Fruit fly (Drosophila melanogaster): ENCODE data around the gene U2af38.

The U2af38 gene

DNA sequence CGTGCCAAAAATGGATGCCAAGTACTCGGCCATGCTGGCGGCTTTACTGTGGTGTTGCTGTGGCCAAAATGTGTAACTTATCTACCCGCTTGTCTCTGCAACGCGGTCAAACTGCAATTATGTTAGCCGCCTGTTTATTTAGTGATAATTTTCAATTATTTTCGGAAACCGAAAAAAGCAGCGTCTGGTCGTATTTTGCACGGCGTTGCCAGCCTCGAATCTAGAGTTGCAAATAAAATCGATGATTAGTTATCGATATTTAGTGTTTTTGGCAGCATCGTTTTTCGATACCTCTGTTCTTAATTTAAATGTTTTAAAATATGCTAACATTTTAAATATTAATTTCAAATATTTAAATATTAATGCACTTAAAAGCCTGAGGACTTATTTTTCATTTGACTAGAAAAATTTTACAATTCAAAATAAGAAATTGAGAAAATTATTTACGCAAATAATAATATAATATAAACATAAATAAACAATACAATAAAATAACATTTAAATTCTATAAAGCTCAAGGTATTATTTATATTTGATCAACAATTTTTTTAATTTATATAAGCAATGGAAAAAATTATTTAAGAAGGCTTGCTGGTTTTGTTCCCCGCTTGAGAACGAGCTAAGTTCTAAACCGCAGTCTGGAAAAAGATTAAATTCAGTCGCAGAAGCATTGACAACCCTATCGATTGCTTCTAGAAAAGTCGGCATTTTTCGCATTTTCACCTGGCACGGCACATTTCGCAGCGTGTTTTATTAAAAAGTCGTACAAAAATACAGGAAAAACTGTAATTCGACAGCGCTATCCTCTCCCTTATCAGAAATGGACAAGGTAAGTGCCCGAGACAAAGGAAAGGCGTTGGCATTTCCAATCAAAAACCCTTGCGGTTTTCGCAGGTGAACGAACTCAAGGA is at the start of gene U2af38, which contains the start of gene Stip1 (continued):
- TF ChIP-seq Scr (GFP tag; IDR thresholded peaks at IDR 0.05; ENCODE audit: partially characterized antibody) (peak; percentile 72), CG6813 (GFP tag; optimal IDR thresholded peaks at IDR 0.05) (no peak), CG1832 (GFP tag; optimal IDR thresholded peaks at IDR 0.05) (no peak), CHES-1-like (GFP tag; optimal IDR thresholded peaks at IDR 0.05) (no peak), CG17186 (GFP tag; optimal IDR thresholded peaks at IDR 0.05) (no peak), ato (GFP tag; IDR thresholded peaks at IDR 0.05; ENCODE audit: partially characterized antibody) (no peak), CG3847 (GFP tag; IDR thresholded peaks at IDR 0.05) (peak; percentile 55), lola (GFP tag; optimal IDR thresholded peaks at IDR 0.05) (peak in 1 of 3 experiments; percentile 12), vnd (GFP tag; IDR thresholded peaks at IDR 0.05; ENCODE audit: partially characterized antibody) (peak; percentile 58; the same call in 1 of the 3 replicates), dmrt99B (tag; optimal IDR thresholded peaks at IDR 0.05) (no peak), en (GFP tag; optimal IDR thresholded peaks at IDR 0.05) (no peak), CG10431 (GFP tag; optimal IDR thresholded peaks at IDR 0.05) (no peak), Dp (GFP tag; optimal IDR thresholded peaks at IDR 0.05) (peak; percentile 34), disco-r (GFP tag; optimal IDR thresholded peaks at IDR 0.05) (no peak), CG10267 (tag; optimal IDR thresholded peaks at IDR 0.05) (peak; percentile 85), BEAF-32 (GFP tag; optimal IDR thresholded peaks at IDR 0.05) (peak; percentile 69), ash1 (GFP tag; optimal IDR thresholded peaks at IDR 0.05) (no peak), pnt (GFP tag; optimal IDR thresholded peaks at IDR 0.05) (no peak), tll (GFP tag; optimal IDR thresholded peaks at IDR 0.05) (no peak), Atf-2 (GFP tag; optimal IDR thresholded peaks at IDR 0.05) (no peak), slou (GFP tag; optimal IDR thresholded peaks at IDR 0.05) (no peak), mirr (GFP tag; optimal IDR thresholded peaks at IDR 0.05) (no peak), CG12391 (tag; optimal IDR thresholded peaks at IDR 0.05) (peak; percentile 64), Hmr (GFP tag; optimal IDR thresholded peaks at IDR 0.05) (no peak), nmo (GFP tag; optimal IDR thresholded peaks at IDR 0.05) (peak; percentile 36), NfI (GFP tag; optimal IDR thresholded peaks at IDR 0.05) (no peak), bigmax (GFP tag; optimal IDR thresholded peaks at IDR 0.05) (peak; percentile 55), nau (GFP tag; optimal IDR thresholded peaks at IDR 0.05) (no peak), CG11560 (tag; IDR thresholded peaks at IDR 0.05) (no peak), CG2129 (GFP tag; IDR thresholded peaks at IDR 0.05; ENCODE audit: partially characterized antibody) (peak; percentile 41; the same call in 1 of the 2 replicates), CG9932 (GFP tag; IDR thresholded peaks at IDR 0.05) (peak; percentile 60), CG11723 (GFP tag; optimal IDR thresholded peaks at IDR 0.05) (no peak), CG3995 (GFP tag; optimal IDR thresholded peaks at IDR 0.05) (no peak), odd (GFP tag; optimal IDR thresholded peaks at IDR 0.05) (no peak), CG9797 (GFP tag; optimal IDR thresholded peaks at IDR 0.05) (peak; percentile 38), danr (GFP tag; IDR thresholded peaks at IDR 0.05) (no peak), CG9817 (tag; optimal IDR thresholded peaks at IDR 0.05) (peak; percentile 10), unc-4 (GFP tag; IDR thresholded peaks at IDR 0.05; ENCODE audit: partially characterized antibody) (peak; percentile 76), Antp (GFP tag; optimal IDR thresholded peaks at IDR 0.05) (peak; percentile 26), jing (GFP tag; optimal IDR thresholded peaks at IDR 0.05) (no peak), Sox102F (GFP tag; optimal IDR thresholded peaks at IDR 0.05) (no peak), grau (tag; optimal IDR thresholded peaks at IDR 0.05) (peak; percentile 14), Hr39 (optimal IDR thresholded peaks at IDR 0.05) (no peak), CG2678 (tag; optimal IDR thresholded peaks at IDR 0.05) (peak; percentile 41), CG31388 (GFP tag; optimal IDR thresholded peaks at IDR 0.05) (no peak), CG12219 (GFP tag; optimal IDR thresholded peaks at IDR 0.05) (no peak), gsb-n (tag; optimal IDR thresholded peaks at IDR 0.05) (no peak)
